Fruit fly (Drosophila melanogaster) whole organism: ENCODE data around the gene CG32537.

Experiments used
- CG8478 ChIP-seq: fragments of >200 bp; optimal IDR thresholded peaks from 2 replicates; lab custom pipeline; 2018; ENCODE audit warnings: inconsistent platforms
- EcR ChIP-seq, 2 experiments: fragments of >200 bp; optimal IDR thresholded peaks; 2 replicates each; lab custom pipeline; 2017; ENCODE audit warnings: missing biosample characterization in 2 of 2, missing genetic modification characterization in 2 of 2, missing genetic modification reagents in 2 of 2
- pan ChIP-seq: fragments of >200 bp; optimal IDR thresholded peaks from 2 replicates; lab custom pipeline; 2017
- psq ChIP-seq: fragments of >200 bp; optimal IDR thresholded peaks from 2 replicates; lab custom pipeline; 2017
- usp ChIP-seq: fragments of >200 bp; optimal IDR thresholded peaks from 2 replicates; lab custom pipeline; 2017; ENCODE audit warnings: missing biosample characterization, missing genetic modification characterization, mixed read lengths

DNA sequence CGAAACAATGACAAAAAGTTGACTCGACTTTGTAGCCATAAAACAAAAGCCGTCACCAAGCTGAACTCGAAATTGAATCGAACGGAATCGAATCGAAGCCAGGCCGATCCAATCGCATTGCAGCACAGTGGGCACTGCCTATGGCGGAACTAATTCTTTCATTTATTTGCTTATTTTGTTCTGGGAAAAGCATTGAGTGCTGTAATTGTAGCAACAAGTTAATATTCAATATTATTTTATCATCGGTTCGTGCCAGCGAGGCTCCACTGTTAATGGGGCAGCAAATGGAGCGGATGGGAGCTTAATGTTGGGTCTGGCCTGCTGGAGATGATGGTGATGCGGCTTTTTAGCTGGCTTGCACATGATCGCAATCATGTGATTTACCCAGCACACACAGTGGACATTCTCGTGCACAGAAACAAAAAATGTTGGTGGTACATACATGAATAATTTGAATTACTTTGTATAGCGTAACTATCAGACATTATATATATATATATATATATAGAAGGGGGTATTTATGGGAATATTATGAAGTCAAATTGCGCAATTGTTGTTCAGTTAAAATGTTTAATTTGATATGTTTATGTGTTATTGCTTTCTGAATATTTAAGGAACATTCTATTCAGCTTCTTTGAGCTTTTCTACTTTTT lies 13.1 kb upstream of the CG32537 start:
- TF ChIP-seq pan (lab: Kevin White, UChicago), result no peak
- TF ChIP-seq EcR (GFP tag; optimal IDR thresholded peaks at IDR 0.05; lab: Kevin White, UChicago), result no peak
- no peak for TF ChIP-seq usp (GFP tag; lab: Kevin White, UChicago)
- TF ChIP-seq psq, result no peak
- no peak for TF ChIP-seq CG8478 (lab: Kevin White, UChicago)
